Worm (Caenorhabditis elegans) whole organism, L1 larva: ENCODE measurements around the gene abhd-14.

Experiments
- C04F5.9 ChIP-seq: sonication (generic microtip); optimal IDR thresholded peaks from 2 replicates; lab custom pipeline; 2016; ENCODE audit warnings: missing genetic modification characterization, missing compliant biosample characterization
- C16A3.4 ChIP-seq: fragments of 150-350 bp; optimal IDR thresholded peaks from 2 replicates; lab custom pipeline; 2014; ENCODE audit warnings: missing biosample characterization, missing genetic modification characterization
- aha-1 ChIP-seq: fragments of 150-350 bp; optimal IDR thresholded peaks from 2 replicates; lab custom pipeline; 2014; ENCODE audit warnings: missing biosample characterization, missing genetic modification characterization
- alr-1 ChIP-seq: fragments of 200-800 bp; sonication (Bioruptor generic); optimal IDR thresholded peaks from 2 replicates; lab custom pipeline; 2018; ENCODE audit warnings: borderline replicate concordance, mild to moderate bottlenecking, missing genetic modification characterization, missing compliant biosample characterization
- aly-2 ChIP-seq: fragments of 150-350 bp; optimal IDR thresholded peaks from 2 replicates; lab custom pipeline; 2014; ENCODE audit warnings: missing biosample characterization, missing genetic modification characterization
- ama-1 ChIP-seq: fragments of 150-350 bp; optimal IDR thresholded peaks from 2 replicates; lab custom pipeline; 2014
- blmp-1 ChIP-seq: fragments of 150-350 bp; optimal IDR thresholded peaks from 2 replicates; lab custom pipeline; 2014; ENCODE audit warnings: missing biosample characterization, missing genetic modification characterization
- ceh-63 ChIP-seq: fragments of 200-800 bp; sonication (Bioruptor generic); optimal IDR thresholded peaks from 2 replicates; lab custom pipeline; 2018; ENCODE audit warnings: mild to moderate bottlenecking, missing genetic modification characterization, missing compliant biosample characterization
- ceh-8 ChIP-seq: fragments of 200-800 bp; sonication (Bioruptor generic); optimal IDR thresholded peaks from 2 replicates; lab custom pipeline; 2018; ENCODE audit warnings: mild to moderate bottlenecking, missing genetic modification characterization, moderate library complexity, missing compliant biosample characterization
- ceh-88 ChIP-seq: fragments of 200-800 bp; sonication (Bioruptor generic); IDR thresholded peaks from 2 replicates; pipeline ENCODE4 v1.3.6; 2022; ENCODE audit warnings: missing genetic modification characterization, missing compliant biosample characterization
- ceh-90 ChIP-seq: sonication (generic microtip); optimal IDR thresholded peaks from 2 replicates; lab custom pipeline; 2016; ENCODE audit warnings: missing genetic modification characterization, missing compliant biosample characterization
- ces-1 ChIP-seq: fragments of 150-350 bp; optimal IDR thresholded peaks from 2 replicates; lab custom pipeline; 2014; ENCODE audit warnings: missing biosample characterization, missing genetic modification reagents, missing genetic modification characterization
- dsc-1 ChIP-seq: sonication (generic microtip); optimal IDR thresholded peaks from 2 replicates; lab custom pipeline; 2016; ENCODE audit warnings: mild to moderate bottlenecking, missing genetic modification characterization, missing compliant biosample characterization
- efl-3 ChIP-seq: fragments of 200-800 bp; sonication (Bioruptor generic); optimal IDR thresholded peaks from 2 replicates; lab custom pipeline; 2018; ENCODE audit warnings: mild to moderate bottlenecking, missing genetic modification characterization, missing compliant biosample characterization
- egl-27 ChIP-seq, 2 experiments: fragments of 150-350 bp in 1 of 2; sonication (generic microtip); optimal IDR thresholded peaks; 3 replicates each; lab custom pipeline; 2017 to 2018; ENCODE audit warnings: missing biosample characterization in 2 of 2, missing genetic modification characterization in 2 of 2, missing genetic modification reagents in 2 of 2
- elt-2 ChIP-seq: sonication (generic microtip); optimal IDR thresholded peaks from 2 replicates; lab custom pipeline; 2016; ENCODE audit warnings: missing genetic modification characterization, mild to moderate bottlenecking, inconsistent platforms, missing compliant biosample characterization, missing genetic modification reagents
- ets-5 ChIP-seq: fragments of 200-800 bp; sonication (Bioruptor generic); IDR thresholded peaks from 2 replicates; pipeline ENCODE4 v1.3.6; 2022; ENCODE audit warnings: missing genetic modification characterization, missing compliant biosample characterization
- fkh-10 ChIP-seq: sonication (generic microtip); optimal IDR thresholded peaks from 2 replicates; lab custom pipeline; 2017; ENCODE audit warnings: missing biosample characterization, missing genetic modification reagents, missing genetic modification characterization
- fkh-8 ChIP-seq: sonication (generic microtip); optimal IDR thresholded peaks from 2 replicates; lab custom pipeline; 2016; ENCODE audit warnings: mild to moderate bottlenecking, missing genetic modification characterization, missing compliant biosample characterization
- fos-1 ChIP-seq: fragments of 150-350 bp; optimal IDR thresholded peaks from 2 replicates; lab custom pipeline; 2014; ENCODE audit warnings: missing biosample characterization, missing genetic modification characterization
- grh-1 ChIP-seq: fragments of 200-800 bp; sonication (Bioruptor generic); IDR thresholded peaks from 2 replicates; pipeline ENCODE4 v1.3.6; 2022; ENCODE audit warnings: missing genetic modification reagents, missing genetic modification characterization, missing compliant biosample characterization
- hpl-2 ChIP-seq: fragments of 150-350 bp; optimal IDR thresholded peaks from 2 replicates; lab custom pipeline; 2014; ENCODE audit warnings: missing biosample characterization, missing genetic modification reagents, missing genetic modification characterization
- lin-14 ChIP-seq: fragments of 200-800 bp; sonication (Bioruptor generic); optimal IDR thresholded peaks from 2 replicates; lab custom pipeline; 2018; ENCODE audit warnings: mild to moderate bottlenecking, missing genetic modification characterization, moderate library complexity, missing compliant biosample characterization
- lin-15B ChIP-seq: fragments of 150-350 bp; sonication (generic microtip); optimal IDR thresholded peaks from 3 replicates; lab custom pipeline; 2014; ENCODE audit warnings: missing biosample characterization, missing genetic modification characterization
- lin-35 ChIP-seq, 2 experiments: fragments of 150-350 bp; optimal IDR thresholded peaks; 2 replicates each; lab custom pipeline; 2014; ENCODE audit warnings: missing biosample characterization in 2 of 2, missing genetic modification characterization in 2 of 2, missing genetic modification reagents in 2 of 2
- lin-39 ChIP-seq: fragments of 150-350 bp; optimal IDR thresholded peaks from 2 replicates; lab custom pipeline; 2014; ENCODE audit warnings: missing biosample characterization, missing genetic modification reagents, missing genetic modification characterization
- lir-3 ChIP-seq: sonication (generic microtip); optimal IDR thresholded peaks from 2 replicates; lab custom pipeline; 2016; ENCODE audit warnings: mild to moderate bottlenecking, missing genetic modification characterization, moderate library complexity, missing compliant biosample characterization; ENCODE audit not compliant: poor library complexity
- mab-9 ChIP-seq: fragments of 200-800 bp; sonication (Bioruptor generic); IDR thresholded peaks from 2 replicates; pipeline ENCODE4 v1.3.6; 2022; ENCODE audit warnings: missing genetic modification reagents, missing genetic modification characterization, missing compliant biosample characterization
- mdl-1 ChIP-seq, 2 experiments: fragments of 150-350 bp; optimal IDR thresholded peaks; 2 replicates each; lab custom pipeline; 2014 to 2017; ENCODE audit warnings: missing biosample characterization in 2 of 2, missing genetic modification characterization in 2 of 2, inconsistent platforms in 1 of 2
- mep-1 ChIP-seq: fragments of 150-350 bp; optimal IDR thresholded peaks from 2 replicates; lab custom pipeline; 2014; ENCODE audit warnings: missing biosample characterization, missing genetic modification characterization
- nhr-19 ChIP-seq: fragments of 200-800 bp; sonication (Bioruptor generic); conservative IDR thresholded peaks from 2 replicates; pipeline ENCODE4 v1.3.6; 2022; ENCODE audit warnings: missing genetic modification characterization, missing compliant biosample characterization
- nhr-20 ChIP-seq: sonication (generic microtip); optimal IDR thresholded peaks from 2 replicates; lab custom pipeline; 2016; ENCODE audit warnings: mild to moderate bottlenecking, missing genetic modification characterization, missing compliant biosample characterization
- nhr-237 ChIP-seq: fragments of 150-350 bp; optimal IDR thresholded peaks from 2 replicates; lab custom pipeline; 2014; ENCODE audit warnings: missing biosample characterization, missing genetic modification characterization
- nhr-28 ChIP-seq: fragments of 150-350 bp; optimal IDR thresholded peaks from 2 replicates; lab custom pipeline; 2014; ENCODE audit warnings: missing biosample characterization, missing genetic modification characterization
- nhr-47 ChIP-seq: sonication (generic microtip); optimal IDR thresholded peaks from 2 replicates; lab custom pipeline; 2016; ENCODE audit warnings: mild to moderate bottlenecking, missing genetic modification characterization, moderate library complexity, missing compliant biosample characterization
- nhr-71 ChIP-seq: sonication (generic microtip); optimal IDR thresholded peaks from 2 replicates; lab custom pipeline; 2016; ENCODE audit warnings: mild to moderate bottlenecking, missing genetic modification characterization, moderate library complexity, missing compliant biosample characterization
- nhr-76 ChIP-seq: sonication (generic microtip); optimal IDR thresholded peaks from 2 replicates; lab custom pipeline; 2017; ENCODE audit warnings: missing biosample characterization, missing genetic modification characterization
- nhr-90 ChIP-seq: sonication (generic microtip); optimal IDR thresholded peaks from 2 replicates; lab custom pipeline; 2016; ENCODE audit warnings: mild to moderate bottlenecking, missing genetic modification characterization, missing compliant biosample characterization; ENCODE audit not compliant: poor library complexity
- pax-3 ChIP-seq: fragments of 200-800 bp; sonication (Bioruptor generic); optimal IDR thresholded peaks from 2 replicates; lab custom pipeline; 2018; ENCODE audit warnings: mild to moderate bottlenecking, missing genetic modification characterization, moderate library complexity, missing compliant biosample characterization
- pqm-1 ChIP-seq: sonication (generic microtip); optimal IDR thresholded peaks from 3 replicates; lab custom pipeline; 2017; ENCODE audit warnings: missing biosample characterization, missing genetic modification characterization
- rnt-1 ChIP-seq: sonication (generic microtip); optimal IDR thresholded peaks from 2 replicates; lab custom pipeline; 2016; ENCODE audit warnings: mild to moderate bottlenecking, missing genetic modification characterization, moderate library complexity, missing compliant biosample characterization
- skn-1 ChIP-seq: fragments of 150-350 bp; optimal IDR thresholded peaks from 2 replicates; lab custom pipeline; 2014; ENCODE audit warnings: missing biosample characterization, missing genetic modification characterization
- snu-23 ChIP-seq: sonication (generic microtip); optimal IDR thresholded peaks from 2 replicates; lab custom pipeline; 2016; ENCODE audit warnings: missing genetic modification characterization, missing compliant biosample characterization
- sptf-1 ChIP-seq: fragments of 150-350 bp; optimal IDR thresholded peaks from 2 replicates; lab custom pipeline; 2014; ENCODE audit warnings: missing biosample characterization, missing genetic modification characterization
- swsn-7 ChIP-seq: sonication (generic microtip); optimal IDR thresholded peaks from 2 replicates; lab custom pipeline; 2016; ENCODE audit warnings: missing genetic modification characterization, missing compliant biosample characterization
- tlp-1 ChIP-seq: fragments of 150-350 bp; optimal IDR thresholded peaks from 2 replicates; lab custom pipeline; 2014; ENCODE audit warnings: missing biosample characterization, missing genetic modification characterization
- unc-130 ChIP-seq: fragments of 150-350 bp; optimal IDR thresholded peaks from 2 replicates; lab custom pipeline; 2017; ENCODE audit warnings: missing biosample characterization, missing genetic modification characterization, inconsistent platforms
- unc-30 ChIP-seq: sonication (generic microtip); optimal IDR thresholded peaks from 2 replicates; lab custom pipeline; 2017; ENCODE audit warnings: missing biosample characterization, missing genetic modification characterization
- unc-62 ChIP-seq: fragments of 150-350 bp; optimal IDR thresholded peaks from 2 replicates; lab custom pipeline; 2014; ENCODE audit warnings: missing biosample characterization, missing genetic modification reagents, missing genetic modification characterization
- unc-86 ChIP-seq: sonication (generic microtip); optimal IDR thresholded peaks from 2 replicates; lab custom pipeline; 2016; ENCODE audit warnings: missing genetic modification characterization, missing compliant biosample characterization
- unc-98 ChIP-seq: fragments of 200-800 bp; sonication (Bioruptor generic); IDR thresholded peaks from 2 replicates; pipeline ENCODE4 v1.3.6; 2022; ENCODE audit warnings: missing genetic modification characterization, missing compliant biosample characterization
- vab-15 ChIP-seq: sonication (generic microtip); optimal IDR thresholded peaks from 2 replicates; lab custom pipeline; 2017; ENCODE audit warnings: missing genotype, mild to moderate bottlenecking, missing genetic modification characterization, missing compliant biosample characterization
- xbp-1 ChIP-seq: sonication (generic microtip); optimal IDR thresholded peaks from 2 replicates; lab custom pipeline; 2016; ENCODE audit warnings: missing genetic modification characterization, missing compliant biosample characterization
- ztf-11 ChIP-seq, 2 experiments: sonication (generic microtip); optimal IDR thresholded peaks; 2 replicates each; lab custom pipeline; 2016 to 2017; ENCODE audit warnings: missing genetic modification characterization in 2 of 2, missing biosample characterization in 1 of 2, missing compliant biosample characterization in 1 of 2

The abhd-14 gene

DNA sequence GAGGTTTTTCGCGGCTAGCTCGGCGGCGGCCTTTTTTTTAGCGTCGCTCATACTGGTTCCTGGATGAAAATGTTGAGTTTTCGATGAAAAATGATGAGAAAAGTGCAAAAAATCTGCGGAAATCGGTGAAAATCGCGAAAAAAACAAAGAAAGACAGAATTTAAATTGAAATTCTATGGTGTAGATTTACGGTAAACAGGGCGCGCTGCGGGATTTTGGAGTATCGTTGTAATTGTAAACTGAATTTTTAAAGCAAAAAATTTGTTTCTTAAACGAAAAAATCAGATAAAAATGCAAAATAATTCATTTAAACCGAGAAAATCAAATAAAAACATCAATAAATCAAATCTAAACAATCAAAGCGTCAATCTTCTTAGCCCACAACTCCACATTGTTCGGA, 24.9 kb upstream of the abhd-14 start, which contains the start of gene dcap-1 (continued):
- TF ChIP-seq C16A3.4 (tag; lab: Kevin White, UChicago) = peak; percentile 12
- no peak for TF ChIP-seq ceh-90 (tag; lab: Kevin White, UChicago)
- TF ChIP-seq grh-1 (GFP tag; lab: Robert Waterston, UW) = no peak
- TF ChIP-seq pqm-1 (tag; lab: Kevin White, UChicago) = no peak
- TF ChIP-seq ztf-11 (tag; optimal IDR thresholded peaks at IDR 0.05; lab: Kevin White, UChicago) = no peak
- no peak for TF ChIP-seq alr-1 (tag; lab: Kevin White, UChicago)
- no peak for TF ChIP-seq nhr-90 (tag; lab: Kevin White, UChicago)
- peak; percentile 51 for TF ChIP-seq nhr-47 (tag; lab: Kevin White, UChicago)
- TF ChIP-seq ets-5 (GFP tag; lab: Robert Waterston, UW) = no peak
- TF ChIP-seq dsc-1 (tag; lab: Kevin White, UChicago) = no peak
- TF ChIP-seq lin-15B (tag; lab: Kevin White, UChicago) = peak; percentile 2
- TF ChIP-seq lin-14 (GFP tag; lab: Kevin White, UChicago) = no peak
- TF ChIP-seq nhr-71 (tag; lab: Kevin White, UChicago) = no peak
- no peak for TF ChIP-seq fkh-8 (tag; lab: Kevin White, UChicago)
- no peak for TF ChIP-seq nhr-28
- no peak for TF ChIP-seq unc-86
- TF ChIP-seq mab-9 (GFP tag; lab: Robert Waterston, UW) = no peak
- peak; percentile 6 for TF ChIP-seq rnt-1 (tag; lab: Kevin White, UChicago)
- no peak for TF ChIP-seq nhr-76
- TF ChIP-seq lin-35 (GFP tag; optimal IDR thresholded peaks at IDR 0.05; lab: Kevin White, UChicago) = peak; percentile 46 to 59
- TF ChIP-seq lir-3 = no peak
- no peak for TF ChIP-seq mep-1 (tag; lab: Kevin White, UChicago)
- TF ChIP-seq ces-1 (GFP tag; lab: Kevin White, UChicago) = no peak
- no peak for TF ChIP-seq ceh-63 (GFP tag; lab: Kevin White, UChicago)
- TF ChIP-seq xbp-1 (tag; lab: Kevin White, UChicago) = peak; percentile 37
- TF ChIP-seq unc-130 (tag; lab: Kevin White, UChicago) = no peak
- TF ChIP-seq egl-27 (tag; optimal IDR thresholded peaks at IDR 0.05; lab: Kevin White, UChicago) = no peak
- no peak for TF ChIP-seq elt-2 (tag; lab: Kevin White, UChicago)
- no peak for TF ChIP-seq pax-3
- TF ChIP-seq nhr-237 (tag; lab: Kevin White, UChicago) = no peak
- TF ChIP-seq sptf-1 (tag; lab: Kevin White, UChicago) = no peak
- peak; percentile 45 for TF ChIP-seq C04F5.9 (tag; lab: Kevin White, UChicago)
- no peak for TF ChIP-seq ceh-8 (GFP tag; lab: Kevin White, UChicago)
- TF ChIP-seq skn-1 (tag; lab: Kevin White, UChicago) = no peak
- no peak for TF ChIP-seq hpl-2 (GFP tag; lab: Kevin White, UChicago)
- TF ChIP-seq blmp-1 (tag; lab: Kevin White, UChicago) = peak; percentile 21
- no peak for TF ChIP-seq aha-1 (tag; lab: Kevin White, UChicago)
- no peak for TF ChIP-seq tlp-1 (tag; lab: Kevin White, UChicago)
- TF ChIP-seq unc-62 = no peak
- no peak for TF ChIP-seq vab-15 (tag; lab: Kevin White, UChicago)
- TF ChIP-seq nhr-19 = 0 out of 2 replicates have a peak, but pooled peaks have one; percentile 20
- TF ChIP-seq ceh-88 = no peak
- peak; percentile 31 for TF ChIP-seq swsn-7
- no peak for TF ChIP-seq mdl-1 (tag; optimal IDR thresholded peaks at IDR 0.05; lab: Kevin White, UChicago)
- peak; percentile 7 for TF ChIP-seq aly-2 (tag; lab: Kevin White, UChicago)
- TF ChIP-seq snu-23 = peak; percentile 53
- no peak for TF ChIP-seq fkh-10 (GFP tag; lab: Kevin White, UChicago)
- TF ChIP-seq lin-39 (tag; lab: Kevin White, UChicago) = no peak
- TF ChIP-seq nhr-20 (tag; lab: Kevin White, UChicago) = peak; percentile 2
- no peak for TF ChIP-seq unc-98
- TF ChIP-seq ama-1 (lab: Kevin White, UChicago) = no peak
- TF ChIP-seq unc-30 (tag; lab: Kevin White, UChicago) = no peak
- no peak for TF ChIP-seq efl-3 (GFP tag; lab: Kevin White, UChicago)
- no peak for TF ChIP-seq fos-1
